Worm (Caenorhabditis elegans) whole organism, mixed stage, embryonic: Measurements from ENCODE around the gene dhc-4.

Experiments
- elt-3 ChIP-seq: fragments of 150-350 bp; optimal IDR thresholded peaks from 2 replicates; lab custom pipeline; 2014; ENCODE audit warnings: missing biosample characterization, missing genetic modification characterization
- lsy-2 ChIP-seq: fragments of 150-350 bp; optimal IDR thresholded peaks from 2 replicates; lab custom pipeline; 2014; ENCODE audit warnings: missing biosample characterization, missing genetic modification characterization
- unc-39 ChIP-seq: fragments of 150-350 bp; optimal IDR thresholded peaks from 2 replicates; lab custom pipeline; 2014; ENCODE audit warnings: missing biosample characterization, missing genetic modification characterization

ce11 chrIII:11025138-11025537 is 55.4 kb downstream of the dhc-4 start:
- no peak for TF ChIP-seq elt-3 (tag; lab: Kevin White, UChicago)
- no peak for TF ChIP-seq lsy-2
- TF ChIP-seq unc-39 (tag; lab: Kevin White, UChicago): no peak
